Fruit fly (Drosophila melanogaster) whole organism, embryonic: ENCODE data around the gene CG45045.

Experiments used
- B-H2 ChIP-seq: fragments of 200-800 bp; sonication (Bioruptor generic); optimal IDR thresholded peaks from 2 replicates; lab custom pipeline; 2018; ENCODE audit warnings: missing biosample characterization, mild to moderate bottlenecking, missing genetic modification characterization
- Bdp1 ChIP-seq: fragments of 200-800 bp; sonication (Bioruptor generic); optimal IDR thresholded peaks from 3 replicates; lab custom pipeline; 2016; ENCODE audit warnings: missing biosample characterization, missing genetic modification characterization
- CG10274 ChIP-seq: fragments of 200-800 bp; sonication (Bioruptor generic); optimal IDR thresholded peaks from 3 replicates; lab custom pipeline; 2017; ENCODE audit warnings: missing biosample characterization, mild to moderate bottlenecking, missing genetic modification characterization
- CG10565 ChIP-seq: fragments of 200-800 bp; sonication (Bioruptor generic); optimal IDR thresholded peaks from 3 replicates; lab custom pipeline; 2016; ENCODE audit warnings: missing biosample characterization, mild to moderate bottlenecking, missing genetic modification characterization
- CG11456 ChIP-seq: fragments of 200-800 bp; sonication (Bioruptor generic); IDR thresholded peaks from 3 replicates; pipeline ENCODE4 v1.3.6; 2022; ENCODE audit warnings: missing biosample characterization, missing genetic modification characterization
- CG13287 ChIP-seq: fragments of 200-800 bp; sonication (Bioruptor generic); IDR thresholded peaks from 2 replicates; pipeline ENCODE4 v1.3.6; 2022; ENCODE audit warnings: missing biosample characterization, missing genetic modification characterization; ENCODE audit not compliant: partially characterized antibody
- CG14860 ChIP-seq: fragments of 200-800 bp; sonication (Bioruptor generic); IDR thresholded peaks from 3 replicates; pipeline ENCODE4 v1.3.6; 2022; ENCODE audit warnings: missing biosample characterization, missing genetic modification characterization; ENCODE audit not compliant: partially characterized antibody
- CG15073 ChIP-seq: fragments of 200-800 bp; sonication (Bioruptor generic); optimal IDR thresholded peaks from 2 replicates; lab custom pipeline; 2016; ENCODE audit warnings: missing biosample characterization, missing genetic modification characterization
- CG2199 ChIP-seq: fragments of 200-800 bp; sonication (Bioruptor generic); IDR thresholded peaks from 3 replicates; pipeline ENCODE4 v1.3.6; 2022; ENCODE audit warnings: missing biosample characterization, missing genetic modification characterization
- CG30020 ChIP-seq: fragments of 200-800 bp; optimal IDR thresholded peaks from 2 replicates; lab custom pipeline; 2019; ENCODE audit warnings: missing biosample characterization, mild to moderate bottlenecking, missing genetic modification characterization, moderate library complexity
- CG34224 ChIP-seq: fragments of 200-800 bp; sonication (Bioruptor generic); IDR thresholded peaks from 3 replicates; pipeline ENCODE4 v1.3.6; 2022; ENCODE audit warnings: missing biosample characterization, missing genetic modification characterization; ENCODE audit not compliant: partially characterized antibody
- CG34376 ChIP-seq: fragments of 200-800 bp; sonication (Bioruptor generic); optimal IDR thresholded peaks from 2 replicates; lab custom pipeline; 2018; ENCODE audit warnings: missing biosample characterization, mild to moderate bottlenecking, missing genetic modification characterization
- CG4328 ChIP-seq: fragments of 200-800 bp; sonication (Bioruptor generic); optimal IDR thresholded peaks from 3 replicates; lab custom pipeline; 2017; ENCODE audit warnings: missing biosample characterization, missing genetic modification reagents, missing genetic modification characterization
- CG5180 ChIP-seq: fragments of 200-800 bp; sonication (Bioruptor generic); optimal IDR thresholded peaks from 3 replicates; lab custom pipeline; 2017; ENCODE audit warnings: missing biosample characterization, missing genetic modification characterization, mild to moderate bottlenecking, moderate library complexity, missing genetic modification reagents
- CG7963 ChIP-seq: fragments of 200-800 bp; sonication (Bioruptor generic); IDR thresholded peaks from 3 replicates; pipeline ENCODE4 v1.3.6; 2022; ENCODE audit warnings: missing biosample characterization, missing genetic modification characterization; ENCODE audit not compliant: partially characterized antibody
- CG9797 ChIP-seq: fragments of 200-800 bp; sonication (Bioruptor generic); optimal IDR thresholded peaks from 3 replicates; lab custom pipeline; 2018; ENCODE audit warnings: missing biosample characterization, mild to moderate bottlenecking, missing genetic modification characterization
- CrebB ChIP-seq: fragments of 200-800 bp; sonication (Bioruptor generic); optimal IDR thresholded peaks from 3 replicates; lab custom pipeline; 2018; ENCODE audit warnings: missing biosample characterization, mild to moderate bottlenecking, missing genetic modification characterization
- Dek ChIP-seq: fragments of 200-800 bp; sonication (Bioruptor generic); optimal IDR thresholded peaks from 3 replicates; lab custom pipeline; 2019; ENCODE audit warnings: missing biosample characterization, mild to moderate bottlenecking, missing genetic modification characterization, moderate library complexity
- Dip3 ChIP-seq: fragments of 200-800 bp; sonication (Bioruptor generic); optimal IDR thresholded peaks from 3 replicates; lab custom pipeline; 2016; ENCODE audit warnings: missing biosample characterization, missing genetic modification characterization
- Doc3 ChIP-seq: fragments of 200-800 bp; sonication (Bioruptor generic); IDR thresholded peaks from 3 replicates; pipeline ENCODE4 v1.3.6; 2022; ENCODE audit warnings: missing biosample characterization, missing genetic modification characterization; ENCODE audit not compliant: partially characterized antibody
- H15 ChIP-seq: fragments of 200-800 bp; sonication (Bioruptor generic); IDR thresholded peaks from 3 replicates; pipeline ENCODE4 v1.3.6; 2022; ENCODE audit warnings: missing biosample characterization, missing genetic modification characterization
- HLH4C ChIP-seq: fragments of 200-800 bp; sonication (Bioruptor generic); IDR thresholded peaks from 3 replicates; pipeline ENCODE4 v1.3.6; 2022; ENCODE audit warnings: missing biosample characterization, missing genetic modification characterization; ENCODE audit not compliant: partially characterized antibody
- Hsf ChIP-seq: fragments of 200-800 bp; sonication (Bioruptor generic); optimal IDR thresholded peaks from 3 replicates; lab custom pipeline; 2016; ENCODE audit warnings: missing biosample characterization, missing genetic modification characterization
- MTF-1 ChIP-seq: fragments of 200-800 bp; sonication (Bioruptor generic); optimal IDR thresholded peaks from 2 replicates; lab custom pipeline; 2018; ENCODE audit warnings: missing biosample characterization, mild to moderate bottlenecking, missing genetic modification characterization, borderline replicate concordance
- Meics ChIP-seq: fragments of 200-800 bp; sonication (Bioruptor generic); optimal IDR thresholded peaks from 2 replicates; lab custom pipeline; 2017; ENCODE audit warnings: missing biosample characterization, mild to moderate bottlenecking, missing genetic modification characterization
- Neu2 ChIP-seq: fragments of 200-800 bp; sonication (Bioruptor generic); optimal IDR thresholded peaks from 3 replicates; lab custom pipeline; 2016; ENCODE audit warnings: missing biosample characterization, missing genetic modification characterization, borderline replicate concordance
- Spps ChIP-seq: fragments of 200-800 bp; sonication (Bioruptor generic); optimal IDR thresholded peaks from 2 replicates; lab custom pipeline; 2018; ENCODE audit warnings: missing biosample characterization, mild to moderate bottlenecking, missing genetic modification characterization
- Xrp1 ChIP-seq: fragments of 200-800 bp; sonication (Bioruptor generic); IDR thresholded peaks from 2 replicates; pipeline ENCODE4 v1.3.6; 2022; ENCODE audit warnings: missing biosample characterization, missing genetic modification characterization
- ab ChIP-seq: fragments of 200-800 bp; sonication (Bioruptor generic); optimal IDR thresholded peaks from 2 replicates; lab custom pipeline; 2016; ENCODE audit warnings: missing biosample characterization, missing genetic modification characterization
- amos ChIP-seq: fragments of 200-800 bp; sonication (Bioruptor generic); IDR thresholded peaks from 2 replicates; pipeline ENCODE4 v1.3.6; 2022; ENCODE audit warnings: missing biosample characterization, missing genetic modification characterization; ENCODE audit not compliant: partially characterized antibody
- aop ChIP-seq: fragments of 200-800 bp; sonication (Bioruptor generic); IDR thresholded peaks from 2 replicates; pipeline ENCODE4 v1.3.6; 2022; ENCODE audit warnings: missing biosample characterization, missing genetic modification characterization
- ara ChIP-seq: fragments of 200-800 bp; sonication (Bioruptor generic); IDR thresholded peaks from 2 replicates; pipeline ENCODE4 v1.3.6; 2022; ENCODE audit warnings: missing biosample characterization, missing genetic modification characterization
- chinmo ChIP-seq: fragments of 200-800 bp; sonication (Bioruptor generic); IDR thresholded peaks from 4 replicates; pipeline ENCODE4 v1.3.6; 2022; ENCODE audit warnings: missing biosample characterization, missing genetic modification characterization; ENCODE audit not compliant: partially characterized antibody
- dan ChIP-seq: fragments of 200-800 bp; sonication (Bioruptor generic); IDR thresholded peaks from 2 replicates; pipeline ENCODE4 v1.3.6; 2022; ENCODE audit warnings: missing biosample characterization, missing genetic modification characterization
- esg ChIP-seq: fragments of 200-800 bp; sonication (Bioruptor generic); conservative IDR thresholded peaks from 2 replicates; pipeline ENCODE4 v1.3.6; 2022; ENCODE audit warnings: missing biosample characterization, missing genetic modification characterization
- ftz-f1 ChIP-seq: fragments of 200-800 bp; sonication (Bioruptor generic); optimal IDR thresholded peaks from 2 replicates; lab custom pipeline; 2016; ENCODE audit warnings: missing biosample characterization, missing genetic modification characterization
- gcm ChIP-seq: fragments of 200-800 bp; sonication (Bioruptor generic); optimal IDR thresholded peaks from 2 replicates; lab custom pipeline; 2019; ENCODE audit warnings: missing biosample characterization, mild to moderate bottlenecking, missing genetic modification characterization, moderate library complexity
- grn ChIP-seq: fragments of 200-800 bp; sonication (Bioruptor generic); optimal IDR thresholded peaks from 3 replicates; lab custom pipeline; 2017; ENCODE audit warnings: missing biosample characterization, missing genetic modification characterization
- ham ChIP-seq: fragments of 200-800 bp; sonication (Bioruptor generic); IDR thresholded peaks from 2 replicates; pipeline ENCODE4 v1.3.6; 2022; ENCODE audit warnings: missing biosample characterization, missing genetic modification characterization
- psq ChIP-seq: fragments of 200-800 bp; sonication (Bioruptor generic); optimal IDR thresholded peaks from 2 replicates; lab custom pipeline; 2017; ENCODE audit warnings: missing biosample characterization, missing genetic modification characterization
- so ChIP-seq: fragments of 200-800 bp; sonication (Bioruptor generic); IDR thresholded peaks from 3 replicates; pipeline ENCODE4 v1.3.6; 2022; ENCODE audit warnings: missing biosample characterization, missing genetic modification characterization
- sob ChIP-seq: fragments of 200-800 bp; sonication (Bioruptor generic); IDR thresholded peaks from 2 replicates; pipeline ENCODE4 v1.3.6; 2022; ENCODE audit warnings: missing biosample characterization, missing genetic modification characterization
- z ChIP-seq: fragments of 200-800 bp; sonication (Bioruptor generic); IDR thresholded peaks from 3 replicates; pipeline ENCODE4 v1.3.6; 2022; ENCODE audit warnings: missing biosample characterization, missing genetic modification characterization

Gene CG45045

dm6 chr3R:17624549-17624948 lies 42.8 kb upstream of the CG45045 start (continued):
- TF ChIP-seq CG14860: peak; percentile 68
- peak; percentile 71 for TF ChIP-seq CG7963 (GFP tag; lab: Robert Waterston, UW)
- peak; percentile 31 for TF ChIP-seq ftz-f1 (GFP tag; lab: Kevin White, UChicago)
- no peak for TF ChIP-seq esg (GFP tag; lab: Robert Waterston, UW)
- no peak for TF ChIP-seq CG5180 (GFP tag; lab: Kevin White, UChicago)
- no peak for TF ChIP-seq ham (GFP tag; lab: Robert Waterston, UW)
- TF ChIP-seq CG34376 (GFP tag; lab: Kevin White, UChicago): peak; percentile 79
- no peak for TF ChIP-seq dan (GFP tag; lab: Robert Waterston, UW)
- no peak for TF ChIP-seq gcm
- peak; percentile 0 for TF ChIP-seq CG4328
- TF ChIP-seq Bdp1 (GFP tag; lab: Kevin White, UChicago): peak; percentile 99
- no peak for TF ChIP-seq Xrp1 (GFP tag; lab: Robert Waterston, UW)
- peak; percentile 81 for TF ChIP-seq amos (GFP tag; lab: Robert Waterston, UW)
- peak; percentile 91 for TF ChIP-seq grn (GFP tag; lab: Kevin White, UChicago)
- TF ChIP-seq aop (GFP tag; lab: Robert Waterston, UW): 0 out of 2 replicates have a peak, but pooled peaks have one; percentile 21
- TF ChIP-seq CrebB: no peak
- TF ChIP-seq so (GFP tag; lab: Robert Waterston, UW): peak; percentile 84; the same call in 2 of the 3 replicates
- TF ChIP-seq chinmo: peak; percentile 56; the same call in 1 of the 4 replicates
- peak; percentile 55; the same call in 1 of the 2 replicates for TF ChIP-seq CG13287 (GFP tag; lab: Robert Waterston, UW)
- TF ChIP-seq CG2199 (GFP tag; lab: Robert Waterston, UW): no peak
- peak; percentile 71; the same call in 2 of the 3 replicates for TF ChIP-seq HLH4C

DNA sequence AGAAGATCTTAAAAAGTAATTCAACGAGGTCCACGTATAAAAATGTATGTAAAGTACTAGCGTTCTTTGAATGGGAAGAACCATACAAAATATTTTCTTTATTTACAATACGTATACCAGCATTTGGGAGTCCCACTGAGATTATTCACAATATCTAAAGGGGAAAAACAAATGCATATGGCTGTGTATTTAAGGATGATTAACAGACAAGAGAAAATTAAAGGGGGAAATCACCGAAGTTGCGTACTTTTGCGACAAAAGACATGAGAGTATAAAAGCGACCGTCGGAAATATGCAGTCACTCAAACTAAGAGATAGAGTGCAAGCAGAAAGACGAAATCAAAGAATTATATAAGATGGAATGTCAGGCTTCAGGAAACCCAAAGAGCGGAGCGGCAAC lies 42.4 kb upstream of the CG45045 start, which contains the start of gene AttD:
TSS of gene AttD (plus strand) at position 301 of the 400 bp plus-strand sequence.
- no peak for TF ChIP-seq CG11456 (GFP tag; lab: Robert Waterston, UW)
- no peak for TF ChIP-seq psq (GFP tag; lab: Kevin White, UChicago)
- no peak for TF ChIP-seq H15 (GFP tag; lab: Robert Waterston, UW)
- no peak for TF ChIP-seq Meics (GFP tag; lab: Kevin White, UChicago)
- no peak for TF ChIP-seq B-H2 (GFP tag; lab: Kevin White, UChicago)

dm6 chr3R:17626827-17627226 lies 40.5 kb upstream of the CG45045 start, which contains the start of gene CG14325:
Gene CG14325, plus strand, starts transcription at chr3R:17627127.
- TF ChIP-seq CG10565 (GFP tag; lab: Kevin White, UChicago) (no peak), Doc3 (GFP tag; lab: Robert Waterston, UW) (no peak), CG30020 (tag; lab: Kevin White, UChicago) (no peak), Neu2 (GFP tag; lab: Kevin White, UChicago) (no peak), z (no peak), CG10274 (GFP tag; lab: Kevin White, UChicago) (no peak), ab (GFP tag; lab: Kevin White, UChicago) (no peak), Dip3 (GFP tag; lab: Kevin White, UChicago) (no peak), CG15073 (no peak), sob (GFP tag; lab: Robert Waterston, UW) (no peak), MTF-1 (GFP tag; lab: Kevin White, UChicago) (no peak), CG9797 (GFP tag; lab: Kevin White, UChicago) (no peak), Spps (tag; lab: Kevin White, UChicago) (no peak), ara (GFP tag; lab: Robert Waterston, UW) (no peak), CG34224 (no peak), Hsf (GFP tag; lab: Kevin White, UChicago) (no peak), Dek (tag; lab: Kevin White, UChicago) (no peak)
